Worm (Caenorhabditis elegans): Measurements from ENCODE around the gene C49G7.12.

The C49G7.12 gene

DNA sequence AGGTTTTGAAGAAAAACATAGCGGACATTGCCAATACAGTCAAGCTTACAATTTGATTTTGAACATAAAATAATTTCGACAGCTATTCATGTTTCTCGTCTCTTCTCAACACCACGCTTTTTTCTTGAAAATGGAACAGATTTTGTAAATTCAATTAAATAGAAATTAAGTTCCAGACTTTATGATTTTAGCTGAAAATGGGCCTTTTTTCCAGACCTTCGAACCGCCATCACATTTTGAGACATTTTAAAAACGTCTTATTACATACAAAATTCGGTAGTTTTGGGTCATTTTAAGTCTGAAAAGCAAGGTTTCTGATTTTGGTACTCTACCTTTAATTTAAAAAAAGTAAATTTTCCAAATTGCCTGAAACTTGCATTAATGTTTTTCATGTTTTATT lies at the start of gene C49G7.12:
TSS of gene C49G7.12 (plus strand) at position 301 of the 400 bp plus-strand sequence.
- TF ChIP-seq W03F9.2 (tag; optimal IDR thresholded peaks at IDR 0.05) (no peak), dao-5 (tag; optimal IDR thresholded peaks at IDR 0.05) (no peak), him-1 (tag; optimal IDR thresholded peaks at IDR 0.05) (no peak)

DNA sequence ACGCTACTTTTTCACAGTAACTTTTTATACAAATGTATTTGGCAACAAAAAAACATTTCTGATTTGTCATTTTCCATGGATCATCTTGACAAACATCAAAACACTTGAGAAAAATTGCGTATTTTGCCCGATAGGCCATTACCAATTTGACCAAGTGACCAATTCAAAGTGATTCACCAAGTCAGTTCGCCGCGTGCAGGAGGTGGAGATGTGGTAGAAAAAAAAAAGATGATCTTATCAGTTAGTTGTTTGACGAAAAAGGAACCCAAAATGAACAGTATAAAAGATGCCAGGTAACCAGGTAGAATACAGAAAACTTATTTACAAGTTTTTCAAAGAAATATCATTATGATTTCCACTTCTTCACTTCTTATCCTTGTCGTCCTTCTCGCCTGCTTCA lies 49.1 kb upstream of the C49G7.12 start, which contains the start of gene nlp-27:
TSS of gene nlp-27 (plus strand) at position 309 of the 400 bp plus-strand sequence.
- TF ChIP-seq W03F9.2 (tag; optimal IDR thresholded peaks at IDR 0.05) (no peak), him-1 (tag; optimal IDR thresholded peaks at IDR 0.05) (no peak), dao-5 (tag; optimal IDR thresholded peaks at IDR 0.05) (no peak)

DNA sequence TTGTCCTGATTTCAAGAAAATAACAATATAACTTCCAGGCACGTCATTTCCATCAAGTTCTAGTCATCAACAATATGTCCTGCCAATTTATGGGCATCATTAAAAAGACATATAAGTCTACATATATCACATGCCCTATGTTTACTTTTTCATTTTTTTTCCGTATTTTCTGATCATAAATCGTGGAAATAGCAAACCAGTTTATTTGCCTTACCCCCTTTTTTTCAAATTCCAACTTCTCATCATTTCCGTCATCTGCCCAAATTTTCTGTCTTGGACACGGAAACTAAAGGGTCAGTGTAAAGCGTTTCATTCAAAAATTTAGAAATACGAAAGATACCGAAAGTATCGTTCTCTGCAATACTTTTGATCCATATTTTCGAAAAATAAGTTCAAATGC lies 45.9 kb upstream of the C49G7.12 start:
- TF ChIP-seq dao-5 (tag; optimal IDR thresholded peaks at IDR 0.05), result no peak
- TF ChIP-seq W03F9.2 (tag; optimal IDR thresholded peaks at IDR 0.05), result no peak
- TF ChIP-seq him-1 (tag; optimal IDR thresholded peaks at IDR 0.05), result no peak

DNA sequence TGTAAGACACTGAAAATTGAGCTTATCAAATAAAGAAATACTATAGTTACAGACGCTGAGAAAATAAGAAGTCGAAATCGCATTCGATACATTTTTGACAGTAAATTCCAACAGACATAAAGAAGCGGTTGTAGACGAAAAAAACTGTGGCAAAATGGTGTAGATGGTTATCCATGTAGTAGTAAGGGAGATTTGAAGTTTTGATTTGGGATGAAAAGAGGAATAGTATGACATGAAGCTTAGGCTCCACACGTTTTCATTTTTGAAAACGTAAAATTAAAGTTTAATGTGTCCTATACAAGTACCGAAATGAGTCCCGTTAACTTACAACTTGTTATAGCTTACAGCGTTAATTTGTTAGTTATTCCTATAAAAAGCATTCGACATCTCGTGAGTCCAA lies 44.2 kb upstream of the C49G7.12 start, which contains the start of gene K09D9.9:
TSS of gene K09D9.9 (minus strand) at position 101 of the 400 bp plus-strand sequence.
- TF ChIP-seq dao-5 (tag; optimal IDR thresholded peaks at IDR 0.05) (no peak), him-1 (tag; optimal IDR thresholded peaks at IDR 0.05) (no peak), W03F9.2 (tag; optimal IDR thresholded peaks at IDR 0.05) (no peak)

DNA sequence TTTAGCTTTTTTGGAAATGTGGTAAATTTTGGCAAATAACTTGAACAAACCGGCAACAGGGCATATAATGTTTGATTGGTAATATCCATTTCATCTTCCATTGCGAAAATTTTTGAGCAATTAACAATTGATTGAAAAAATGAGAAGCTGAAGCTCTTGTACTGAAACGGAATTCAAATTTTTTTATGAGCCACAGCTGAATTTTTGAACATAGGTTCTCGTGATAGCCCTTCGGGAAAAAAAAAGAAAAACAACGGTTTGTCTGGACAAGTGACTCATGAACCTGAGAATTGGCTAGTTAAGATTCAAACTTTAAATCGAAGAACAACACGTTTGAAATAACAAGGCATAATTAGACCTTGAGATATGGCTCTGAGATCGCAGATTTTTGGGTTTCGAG lies 42.4 kb upstream of the C49G7.12 start, which contains the start of gene srx-62:
TSS of gene srx-62 (minus strand) at position 101 of the 400 bp plus-strand sequence.
- TF ChIP-seq W03F9.2 (tag; optimal IDR thresholded peaks at IDR 0.05) (no peak), him-1 (tag; optimal IDR thresholded peaks at IDR 0.05) (no peak)

DNA sequence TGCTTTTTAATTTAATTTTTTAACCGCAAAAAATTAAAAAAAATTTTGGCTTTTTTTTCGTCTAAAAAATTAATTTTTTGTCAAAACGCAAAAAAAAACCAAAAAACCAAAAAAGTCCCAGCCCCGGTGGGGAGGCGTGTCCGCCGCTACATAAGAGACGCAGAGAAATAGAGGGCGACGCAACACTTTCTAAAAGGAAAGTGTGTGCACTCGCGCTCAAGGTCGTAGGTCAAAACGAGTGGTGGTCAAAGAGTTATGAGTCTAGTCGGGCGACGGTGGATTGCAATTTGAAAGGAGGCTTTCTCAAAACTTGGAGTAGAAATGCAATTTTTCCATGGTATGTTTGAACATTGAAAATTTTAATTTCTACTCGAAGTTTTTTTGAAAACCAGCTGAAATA lies 33.6 kb upstream of the C49G7.12 start:
- TF ChIP-seq W03F9.2 (tag; optimal IDR thresholded peaks at IDR 0.05), result no peak

DNA sequence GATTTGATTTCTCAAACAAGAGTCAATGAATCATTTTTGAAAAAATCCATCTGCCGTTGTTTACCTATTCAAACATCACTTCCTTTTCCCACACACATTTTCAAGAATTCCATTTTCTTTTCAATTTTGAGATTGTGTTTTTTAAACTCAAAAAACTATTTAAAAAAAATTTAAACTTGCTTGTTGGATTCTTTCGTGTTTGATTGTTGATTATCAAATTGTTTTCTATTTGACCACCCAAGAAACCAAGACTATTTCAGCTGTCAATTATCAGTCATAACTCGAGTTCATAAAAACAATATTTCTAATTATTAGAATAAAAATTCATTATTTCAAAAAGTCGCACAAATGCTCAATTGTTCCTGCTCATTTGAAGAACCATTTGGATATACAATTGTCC lies 33.0 kb upstream of the C49G7.12 start, which contains the start of gene srh-8:
TSS of gene srh-8 (plus strand) at position 301 of the 400 bp plus-strand sequence.
- TF ChIP-seq W03F9.2 (tag; optimal IDR thresholded peaks at IDR 0.05) (no peak), him-1 (tag; optimal IDR thresholded peaks at IDR 0.05) (no peak), dao-5 (tag; optimal IDR thresholded peaks at IDR 0.05) (no peak)

DNA sequence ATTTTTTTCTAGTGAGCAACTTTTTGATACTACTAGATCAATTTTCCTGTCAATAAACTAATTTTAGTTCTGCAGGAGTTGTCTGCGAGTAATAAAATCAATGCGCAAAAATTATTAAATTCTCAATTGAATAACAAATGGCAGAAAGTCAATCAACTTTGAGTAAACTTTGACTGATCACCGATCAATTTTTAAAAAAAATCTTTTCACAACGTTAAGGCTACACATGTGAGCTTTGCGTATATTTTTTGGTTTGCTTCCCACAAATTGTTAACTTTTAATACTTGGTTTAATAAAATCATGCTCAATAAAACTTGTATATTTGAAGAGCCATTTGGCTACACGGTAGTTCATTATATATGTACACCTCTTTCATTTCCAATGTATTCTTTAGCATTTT lies 30.3 kb upstream of the C49G7.12 start, which contains the start of gene srh-7:
TSS of gene srh-7 (plus strand) at position 301 of the 400 bp plus-strand sequence.
- TF ChIP-seq him-1 (tag; optimal IDR thresholded peaks at IDR 0.05) (no peak), W03F9.2 (tag; optimal IDR thresholded peaks at IDR 0.05) (no peak), dao-5 (tag; optimal IDR thresholded peaks at IDR 0.05) (no peak)

DNA sequence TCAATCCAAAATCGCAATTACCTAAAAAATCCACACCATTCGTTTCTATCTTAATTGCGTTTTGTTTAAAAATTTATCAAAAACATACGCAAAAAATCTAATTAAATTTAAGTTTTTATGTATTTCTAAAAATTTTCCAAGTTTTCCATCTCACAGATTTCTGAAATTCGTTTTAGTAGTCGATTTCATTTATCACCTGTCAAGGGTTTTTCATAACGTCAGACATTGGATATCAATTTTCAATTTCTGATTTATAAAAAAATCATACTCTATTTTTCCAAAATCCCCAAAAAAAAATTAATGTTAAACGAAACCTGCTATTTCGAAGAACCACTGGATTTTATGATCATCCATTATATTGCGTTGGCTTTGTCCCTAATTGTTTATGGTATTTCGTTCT lies 28.0 kb upstream of the C49G7.12 start, which contains the start of gene srh-4:
TSS of gene srh-4 (plus strand) at position 301 of the 400 bp plus-strand sequence.
- TF ChIP-seq him-1 (tag; optimal IDR thresholded peaks at IDR 0.05) (no peak), dao-5 (tag; optimal IDR thresholded peaks at IDR 0.05) (no peak), W03F9.2 (tag; optimal IDR thresholded peaks at IDR 0.05) (no peak)

DNA sequence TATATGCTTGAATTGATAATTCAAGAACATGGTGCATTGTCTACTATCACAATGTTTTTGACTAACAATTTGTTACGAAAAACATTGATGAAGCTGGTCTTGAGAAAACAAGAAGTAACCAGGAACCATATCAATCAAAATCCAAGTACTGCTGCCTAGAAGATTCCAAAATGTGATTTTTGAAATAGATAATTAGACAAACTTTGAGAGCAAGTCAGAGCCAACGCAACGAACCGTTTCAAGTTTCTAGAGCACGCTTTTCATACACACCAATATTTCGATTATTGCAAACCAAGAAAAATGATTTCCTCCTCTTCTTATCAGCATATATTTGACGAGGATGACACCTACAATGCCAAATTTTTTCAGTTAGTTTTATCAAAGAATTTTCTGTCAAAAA lies 21.4 kb upstream of the C49G7.12 start, which contains the start of gene srw-89:
TSS of gene srw-89 (plus strand) at position 301 of the 400 bp plus-strand sequence.
- TF ChIP-seq dao-5 (tag; optimal IDR thresholded peaks at IDR 0.05) (no peak), W03F9.2 (tag; optimal IDR thresholded peaks at IDR 0.05) (no peak), him-1 (tag; optimal IDR thresholded peaks at IDR 0.05) (no peak)

DNA sequence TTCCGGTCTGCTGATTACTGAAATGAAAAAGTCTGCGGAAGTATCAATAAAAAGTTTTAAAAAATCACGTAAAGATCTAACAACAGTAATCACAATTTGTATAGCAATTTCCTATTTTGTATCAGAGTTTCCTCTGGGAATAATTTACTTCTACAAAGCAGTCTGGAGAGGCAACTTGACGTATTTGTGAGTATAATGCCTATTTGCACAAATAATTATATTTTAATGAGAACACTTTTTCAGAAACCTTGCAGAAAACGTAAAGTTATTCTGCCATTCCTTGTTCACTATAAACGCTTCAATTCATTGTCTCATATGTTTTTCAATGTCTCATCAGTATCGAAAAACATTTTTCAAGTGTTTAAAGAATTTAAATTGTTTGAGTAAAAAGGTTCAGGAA lies 19.6 kb upstream of the C49G7.12 start:
- no peak for TF ChIP-seq dao-5 (tag; optimal IDR thresholded peaks at IDR 0.05)
- TF ChIP-seq him-1 (tag; optimal IDR thresholded peaks at IDR 0.05), result no peak
- no peak for TF ChIP-seq W03F9.2 (tag; optimal IDR thresholded peaks at IDR 0.05)

DNA sequence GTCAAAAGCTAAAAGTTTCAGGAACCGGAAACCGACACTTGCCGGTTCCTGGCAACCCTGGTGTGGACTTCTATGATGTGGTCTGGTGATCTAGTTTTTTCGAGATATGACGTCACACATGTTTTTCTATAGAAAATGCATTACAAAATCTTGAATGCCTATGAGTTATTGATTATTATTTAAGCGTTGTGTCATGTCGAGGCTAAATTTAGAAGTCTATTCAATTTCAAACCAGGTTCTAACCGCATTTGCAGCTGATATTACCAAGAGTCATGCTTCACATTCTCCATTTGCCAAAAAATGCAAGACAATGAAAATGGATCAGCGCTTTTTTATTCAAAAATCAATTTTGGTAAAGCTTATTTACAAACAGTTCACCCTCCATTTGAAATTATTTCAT lies 19.0 kb upstream of the C49G7.12 start, which contains the start of gene K09D9.3:
TSS of gene K09D9.3 (plus strand) at position 301 of the 400 bp plus-strand sequence.
- TF ChIP-seq W03F9.2 (tag; optimal IDR thresholded peaks at IDR 0.05), result no peak
- no peak for TF ChIP-seq dao-5 (tag; optimal IDR thresholded peaks at IDR 0.05)
- TF ChIP-seq him-1 (tag; optimal IDR thresholded peaks at IDR 0.05), result no peak

DNA sequence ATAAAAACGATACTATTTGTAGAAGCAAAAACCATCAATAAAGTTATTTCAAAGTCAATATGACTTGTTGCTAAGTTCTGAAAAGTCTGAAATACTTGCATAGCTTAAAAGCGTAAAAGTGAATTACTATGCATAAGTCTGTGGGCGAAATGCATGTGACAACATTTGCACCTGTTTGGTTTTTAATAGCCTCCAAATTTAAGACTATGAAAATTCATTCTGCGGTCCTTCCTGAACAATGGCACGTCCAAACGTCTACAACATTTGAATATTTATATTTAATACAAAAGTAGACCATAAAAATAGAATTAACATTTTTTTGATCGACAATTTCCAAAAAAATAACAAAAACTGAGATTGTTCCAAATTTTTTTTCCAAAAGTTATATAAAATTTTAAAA lies 16.4 kb upstream of the C49G7.12 start, which contains the start of gene K09D9.14:
TSS of gene K09D9.14 (minus strand) at position 101 of the 400 bp plus-strand sequence.
- TF ChIP-seq dao-5 (tag; optimal IDR thresholded peaks at IDR 0.05) (no peak), him-1 (tag; optimal IDR thresholded peaks at IDR 0.05) (no peak), W03F9.2 (tag; optimal IDR thresholded peaks at IDR 0.05) (no peak)

DNA sequence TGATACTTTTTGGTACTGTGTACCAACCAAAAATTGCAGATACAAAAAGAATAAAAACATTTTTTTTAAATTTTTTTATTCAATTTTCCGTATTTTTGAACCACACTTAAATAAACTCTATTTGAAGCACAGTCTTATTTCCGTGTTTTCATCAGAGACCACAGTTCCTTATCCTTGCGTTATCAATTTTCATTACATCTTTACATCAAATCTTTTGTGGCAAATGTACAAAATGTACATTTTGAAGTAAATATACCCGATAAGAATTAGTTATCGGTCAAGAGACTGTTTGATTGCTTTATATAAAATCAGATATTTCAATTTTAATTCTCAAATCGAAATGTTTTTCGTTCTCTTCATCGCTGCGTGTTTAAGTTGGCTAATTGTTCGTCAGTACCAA lies 15.9 kb upstream of the C49G7.12 start, which contains the start of gene cyp-35A3:
TSS of gene cyp-35A3 (plus strand) at position 301 of the 400 bp plus-strand sequence.
- TF ChIP-seq dao-5 (tag; optimal IDR thresholded peaks at IDR 0.05) (no peak), W03F9.2 (tag; optimal IDR thresholded peaks at IDR 0.05) (no peak), him-1 (tag; optimal IDR thresholded peaks at IDR 0.05) (no peak)

DNA sequence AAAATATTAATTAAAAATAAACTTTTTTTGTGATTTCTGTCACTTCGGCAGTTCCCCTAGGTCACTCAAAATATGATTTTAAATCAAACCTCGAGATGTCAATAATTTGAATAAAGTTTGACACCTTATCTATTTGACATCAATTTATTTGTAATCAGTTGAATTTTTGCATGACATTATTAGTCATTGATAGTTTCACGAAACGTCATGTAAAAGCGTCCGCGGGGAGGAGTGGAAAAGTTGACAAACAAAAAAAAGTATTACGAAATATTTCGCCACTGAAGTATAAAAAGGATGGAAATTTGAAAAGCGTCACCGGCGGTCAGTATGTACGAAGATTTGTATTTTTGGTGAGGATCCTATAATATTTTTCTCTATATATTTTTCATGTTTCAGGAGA lies 13.4 kb upstream of the C49G7.12 start, which contains the start of gene K09D9.1:
TSS of gene K09D9.1 (plus strand) at position 271 of the 400 bp plus-strand sequence.
- TF ChIP-seq W03F9.2 (tag; optimal IDR thresholded peaks at IDR 0.05), result no peak
- TF ChIP-seq dao-5 (tag; optimal IDR thresholded peaks at IDR 0.05), result no peak
- no peak for TF ChIP-seq him-1 (tag; optimal IDR thresholded peaks at IDR 0.05)

Measured in whole organism, L4/young adult.